Fruit fly (Drosophila melanogaster): Measurements from ENCODE around the gene GstD1.
A peak's percentile ranks its signal among the peaks of the same experiment; 100 is the strongest.

The GstD1 gene

DNA sequence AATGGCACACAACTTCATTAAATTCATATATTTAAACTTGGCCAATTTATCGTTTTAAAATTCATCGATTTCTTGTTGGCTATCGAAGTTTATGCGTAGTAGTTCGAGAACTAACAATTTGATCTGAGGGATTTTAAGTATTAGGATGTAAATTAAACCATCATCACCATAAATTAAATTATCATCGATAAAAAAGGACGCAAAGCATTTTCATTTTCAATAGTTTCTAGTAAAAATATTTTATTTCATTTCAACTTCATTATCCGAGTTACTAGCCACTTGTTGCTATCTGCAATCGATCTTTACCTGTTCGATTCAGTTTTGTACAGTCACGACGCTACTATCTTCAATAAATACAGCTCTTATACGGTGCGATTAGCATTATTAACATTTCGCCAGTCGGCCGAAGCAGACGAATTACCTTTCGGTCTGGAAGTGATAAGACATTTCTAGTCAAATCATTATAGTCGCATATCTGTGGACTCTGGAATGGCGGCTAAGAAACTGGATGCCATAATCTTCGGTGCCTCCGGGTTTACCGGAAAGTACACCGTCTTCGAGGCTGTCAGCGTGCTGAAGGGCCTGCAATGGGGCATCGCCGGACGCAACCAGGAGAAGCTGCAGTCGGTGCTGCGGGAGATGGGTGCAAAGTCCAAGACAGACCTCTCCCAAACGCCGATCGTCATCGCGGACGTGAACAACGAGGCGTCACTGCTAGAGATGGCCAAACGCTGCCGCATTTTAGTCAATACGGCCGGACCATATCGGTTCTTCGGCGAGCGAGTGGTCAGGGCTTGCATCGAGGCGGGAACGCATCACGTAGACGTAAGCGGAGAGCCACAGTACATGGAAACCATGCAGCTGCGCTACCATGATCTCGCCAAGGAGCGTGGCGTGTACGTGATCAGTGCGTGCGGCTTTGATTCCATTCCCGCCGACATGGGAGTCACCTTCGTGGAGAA is 37.4 kb upstream of the GstD1 start, which contains the start of gene CG5167 (continued):
- TF ChIP-seq da (GFP tag; optimal IDR thresholded peaks at IDR 0.05) (no peak), chn (GFP tag; optimal IDR thresholded peaks at IDR 0.05) (no peak), CG8281 (tag; optimal IDR thresholded peaks at IDR 0.05) (no peak), CHES-1-like (GFP tag; optimal IDR thresholded peaks at IDR 0.05) (no peak), D19A (tag; optimal IDR thresholded peaks at IDR 0.05) (peak; percentile 51), seq (GFP tag; IDR thresholded peaks at IDR 0.05) (no peak), CG6654 (GFP tag; optimal IDR thresholded peaks at IDR 0.05) (no peak), zf30C (GFP tag; optimal IDR thresholded peaks at IDR 0.05) (no peak), disco-r (GFP tag; optimal IDR thresholded peaks at IDR 0.05) (no peak), CG2129 (GFP tag; IDR thresholded peaks at IDR 0.05; ENCODE audit: partially characterized antibody) (no peak)

DNA sequence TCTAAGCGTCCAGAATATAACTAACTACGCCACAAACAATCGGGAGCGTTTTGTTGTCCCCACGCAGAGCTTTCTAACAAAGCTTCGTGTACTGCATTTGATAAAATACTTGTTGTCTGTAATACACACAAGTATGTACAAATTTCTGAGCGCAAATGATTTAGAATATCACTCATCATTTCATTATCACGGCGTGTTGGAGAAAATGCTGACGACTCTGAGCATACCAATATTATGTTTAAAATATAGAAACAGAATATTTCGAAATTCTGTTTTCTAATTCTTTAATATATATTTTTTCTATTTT is 36.8 kb upstream of the GstD1 start, which contains the start of gene Cyp9f2:
Gene Cyp9f2, minus strand, starts transcription at position 101 of the 307 bp plus-strand sequence.
- no peak for TF ChIP-seq gcm (GFP tag; optimal IDR thresholded peaks at IDR 0.05)
- TF ChIP-seq bbx (GFP tag; IDR thresholded peaks at IDR 0.05; ENCODE audit: partially characterized antibody): 0 out of 2 replicates have a peak, but pooled peaks have one; percentile 8

DNA sequence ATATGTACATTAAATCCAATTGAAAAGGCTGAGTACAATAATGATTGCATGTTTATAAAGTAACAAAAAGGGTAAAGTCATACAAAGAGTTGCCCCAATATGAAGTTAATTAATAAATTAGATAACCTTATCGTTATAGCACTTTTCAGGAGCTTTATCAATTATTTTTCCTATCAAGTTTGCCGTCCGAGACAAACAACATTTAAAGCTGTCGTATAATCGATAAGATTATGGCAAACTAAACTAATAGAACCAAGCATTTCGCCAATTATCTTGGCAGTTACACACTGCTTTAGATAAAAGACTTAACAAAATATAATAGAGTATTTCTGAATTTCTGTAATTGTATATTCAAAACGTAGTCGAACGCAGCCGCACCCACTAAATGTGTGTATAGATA is 36.1 kb upstream of the GstD1 start:
- TF ChIP-seq CG1233 (GFP tag; optimal IDR thresholded peaks at IDR 0.05) (no peak), exex (tag; optimal IDR thresholded peaks at IDR 0.05) (peak; percentile 92), lmd (GFP tag; IDR thresholded peaks at IDR 0.05) (no peak), salm (tag; optimal IDR thresholded peaks at IDR 0.05) (peak; percentile 2), D19A (tag; optimal IDR thresholded peaks at IDR 0.05) (peak; percentile 3), CG4282 (GFP tag; optimal IDR thresholded peaks at IDR 0.05) (no peak), CrebB (tag; optimal IDR thresholded peaks at IDR 0.05) (no peak), D19B (GFP tag; optimal IDR thresholded peaks at IDR 0.05) (no peak), CG34376 (GFP tag; optimal IDR thresholded peaks at IDR 0.05) (peak; percentile 54), CG18476 (GFP tag; optimal IDR thresholded peaks at IDR 0.05) (no peak), sens (GFP tag) (peak; percentile 49), Vsx1 (GFP tag; optimal IDR thresholded peaks at IDR 0.05) (peak; percentile 48), mirr (GFP tag; optimal IDR thresholded peaks at IDR 0.05) (peak; percentile 91)

DNA sequence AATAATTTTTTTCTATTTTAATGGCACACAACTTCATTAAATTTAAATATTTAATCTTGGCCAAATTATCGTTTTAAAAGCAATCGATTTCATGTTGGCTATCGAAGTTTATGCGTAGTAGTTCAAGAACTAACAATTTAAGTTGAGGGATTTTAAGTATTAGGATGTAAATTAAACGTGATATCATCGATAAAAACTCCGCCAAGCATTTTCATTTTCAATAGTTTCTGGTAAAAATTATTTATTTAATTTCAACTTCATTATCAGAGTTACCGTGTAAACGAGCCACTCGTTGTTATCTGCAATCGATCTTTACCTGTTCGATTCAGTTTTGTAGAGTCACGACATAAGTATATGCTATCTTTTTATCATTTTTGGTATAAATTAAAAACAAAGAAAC is 33.9 kb upstream of the GstD1 start:
- TF ChIP-seq CG1024 (GFP tag; IDR thresholded peaks at IDR 0.05) (peak; percentile 97), CG10267 (tag; optimal IDR thresholded peaks at IDR 0.05) (peak; percentile 100), br (optimal IDR thresholded peaks at IDR 0.05) (no peak), CG14710 (tag; optimal IDR thresholded peaks at IDR 0.05) (peak; percentile 98), GATAe (GFP tag; conservative IDR thresholded peaks at IDR 0.05) (peak; percentile 72; the same call in 1 of the 2 replicates), HHEX (GFP tag; optimal IDR thresholded peaks at IDR 0.05) (peak; percentile 98), Doc2 (GFP tag; IDR thresholded peaks at IDR 0.05) (no peak), Tbp (GFP tag; optimal IDR thresholded peaks at IDR 0.05) (no peak), Lpt (GFP tag; optimal IDR thresholded peaks at IDR 0.05) (no peak), amos (GFP tag; IDR thresholded peaks at IDR 0.05; ENCODE audit: partially characterized antibody) (no peak), CG11560 (tag; IDR thresholded peaks at IDR 0.05) (peak; percentile 65; the same call in 2 of the 3 replicates), pita (GFP tag; optimal IDR thresholded peaks at IDR 0.05) (no peak), CG33557 (GFP tag; optimal IDR thresholded peaks at IDR 0.05) (peak; percentile 99), CG6854 (GFP tag; optimal IDR thresholded peaks at IDR 0.05) (peak; percentile 98), MTF-1 (GFP tag; optimal IDR thresholded peaks at IDR 0.05; ENCODE audit: borderline replicate concordance) (peak; percentile 99), NK7.1 (GFP tag; optimal IDR thresholded peaks at IDR 0.05) (peak; percentile 95), CG30403 (GFP tag; optimal IDR thresholded peaks at IDR 0.05) (peak; percentile 96), Scr (GFP tag; IDR thresholded peaks at IDR 0.05; ENCODE audit: partially characterized antibody) (peak; percentile 51), CG42726 (GFP tag; IDR thresholded peaks at IDR 0.05; ENCODE audit: partially characterized antibody) (no peak), CG17385 (GFP tag; optimal IDR thresholded peaks at IDR 0.05) (peak; percentile 96), CG9215 (GFP tag; IDR thresholded peaks at IDR 0.05) (peak; percentile 80; the same call in 1 of the 2 replicates)
